Worm (Caenorhabditis elegans): ENCODE results near the gene F12E12.2.

DNA sequence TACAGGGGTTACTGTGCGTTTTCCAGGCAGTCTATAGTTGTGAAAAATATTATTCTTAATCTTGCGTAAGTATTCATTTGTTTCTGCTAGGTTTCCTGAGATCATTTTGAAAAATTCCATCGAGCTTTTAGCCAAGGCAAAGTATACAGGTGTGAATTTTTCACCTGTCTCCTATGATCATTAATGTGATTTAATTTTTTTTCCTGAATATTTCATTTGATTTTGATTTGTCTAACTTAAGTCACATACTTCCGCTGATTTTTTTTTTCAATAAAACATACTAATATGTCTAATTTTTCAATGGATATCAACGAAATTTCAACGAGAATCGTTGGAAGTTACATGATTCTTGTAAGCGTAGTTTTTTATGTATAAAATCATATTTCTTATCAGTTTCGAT lies 34.4 kb upstream of the F12E12.2 start, which contains the start of gene srx-108:
- TF ChIP-seq lin-13 (GFP tag; optimal IDR thresholded peaks at IDR 0.05) (no peak), elt-3 (tag; optimal IDR thresholded peaks at IDR 0.05) (no peak), ceh-82 (tag; optimal IDR thresholded peaks at IDR 0.05) (no peak), blmp-1 (tag; optimal IDR thresholded peaks at IDR 0.05; ENCODE audit: insufficient read depth) (no peak), alr-1 (tag; optimal IDR thresholded peaks at IDR 0.05) (no peak), zag-1 (tag; optimal IDR thresholded peaks at IDR 0.05) (no peak), elt-1 (tag; optimal IDR thresholded peaks at IDR 0.05) (no peak)
